Fruit fly (Drosophila melanogaster): Measurements from ENCODE around the gene COX7B.

The COX7B gene

dm6 chr3L:17427013-17427412, 1.7 kb downstream of the COX7B start, which contains the start of gene Polr3G:
TSS of gene Polr3G (minus strand) at chr3L:17427130.
- peak; percentile 44 for TF ChIP-seq Eip75B (GFP tag; optimal IDR thresholded peaks at IDR 0.05)
- peak; percentile 49 for TF ChIP-seq fkh (GFP tag; optimal IDR thresholded peaks at IDR 0.05)
- TF ChIP-seq fd85E (GFP tag; optimal IDR thresholded peaks at IDR 0.05), result no peak
- TF ChIP-seq CG6163 (GFP tag; IDR thresholded peaks at IDR 0.05), result no peak
- peak; percentile 16 for TF ChIP-seq Hr39 (GFP tag; optimal IDR thresholded peaks at IDR 0.05)
- peak; percentile 34 for TF ChIP-seq svp (GFP tag)
- peak; percentile 44 for TF ChIP-seq pdm3 (GFP tag; optimal IDR thresholded peaks at IDR 0.05)
- TF ChIP-seq Ets96B (tag; optimal IDR thresholded peaks at IDR 0.05), result no peak
- TF ChIP-seq CG31627 (GFP tag; optimal IDR thresholded peaks at IDR 0.05), result peak; percentile 17
- TF ChIP-seq Hr4 (GFP tag; optimal IDR thresholded peaks at IDR 0.05), result peak; percentile 37
- TF ChIP-seq CG34406 (GFP tag; optimal IDR thresholded peaks at IDR 0.05), result no peak
- peak; percentile 23 for TF ChIP-seq Sox14 (GFP tag; optimal IDR thresholded peaks at IDR 0.05)
- TF ChIP-seq Met (GFP tag; optimal IDR thresholded peaks at IDR 0.05), result peak; percentile 35
- TF ChIP-seq esn (GFP tag; optimal IDR thresholded peaks at IDR 0.05), result peak; percentile 34
- TF ChIP-seq Eip78C (GFP tag), result peak; percentile 84
- peak; percentile 18 for TF ChIP-seq topi (GFP tag; optimal IDR thresholded peaks at IDR 0.05)
- TF ChIP-seq Sox102F (GFP tag; optimal IDR thresholded peaks at IDR 0.05), result peak; percentile 25
- TF ChIP-seq CG9139 (GFP tag; optimal IDR thresholded peaks at IDR 0.05), result no peak
- TF ChIP-seq vri (GFP tag; optimal IDR thresholded peaks at IDR 0.05), result peak; percentile 3
- peak; percentile 27 for TF ChIP-seq Ets21C (GFP tag; optimal IDR thresholded peaks at IDR 0.05)
- peak; percentile 40 for TF ChIP-seq Smox (GFP tag; optimal IDR thresholded peaks at IDR 0.05)
- TF ChIP-seq lz (GFP tag; optimal IDR thresholded peaks at IDR 0.05), result peak; percentile 33

- TF ChIP-seq eg (GFP tag; IDR thresholded peaks at IDR 0.05) (peak; percentile 97), lz (GFP tag; optimal IDR thresholded peaks at IDR 0.05) (peak; percentile 82), OdsH (GFP tag; optimal IDR thresholded peaks at IDR 0.05) (peak; percentile 91), cyc (GFP tag; optimal IDR thresholded peaks at IDR 0.05) (peak; percentile 90), CG8119 (GFP tag; IDR thresholded peaks at IDR 0.05) (peak; percentile 84), Eip75B (GFP tag; optimal IDR thresholded peaks at IDR 0.05) (peak; percentile 70), topi (GFP tag; optimal IDR thresholded peaks at IDR 0.05) (peak; percentile 90), Eip93F (GFP tag; optimal IDR thresholded peaks at IDR 0.05) (peak; percentile 84), Gug (GFP tag; IDR thresholded peaks at IDR 0.05) (peak; percentile 94), Sox102F (GFP tag; optimal IDR thresholded peaks at IDR 0.05) (peak; percentile 76), Ets96B (tag; optimal IDR thresholded peaks at IDR 0.05) (peak; percentile 89), fd85E (GFP tag; optimal IDR thresholded peaks at IDR 0.05) (peak; percentile 18), CG31627 (GFP tag; optimal IDR thresholded peaks at IDR 0.05) (peak; percentile 92), CG34406 (GFP tag; optimal IDR thresholded peaks at IDR 0.05) (peak; percentile 81), CG3919 (GFP tag; optimal IDR thresholded peaks at IDR 0.05) (peak; percentile 87), fkh (GFP tag; optimal IDR thresholded peaks at IDR 0.05) (peak; percentile 98), CG9139 (GFP tag; optimal IDR thresholded peaks at IDR 0.05) (no peak), Hr4 (GFP tag; optimal IDR thresholded peaks at IDR 0.05) (peak; percentile 90), Hr39 (GFP tag; optimal IDR thresholded peaks at IDR 0.05) (peak; percentile 92), Eip78C (GFP tag) (peak; percentile 90), spab (GFP tag; optimal IDR thresholded peaks at IDR 0.05) (peak; percentile 52), CG6854 (GFP tag; optimal IDR thresholded peaks at IDR 0.05) (no peak), ss (GFP tag; optimal IDR thresholded peaks at IDR 0.05) (peak in 1 of 2 experiments; percentile 41), CG11762 (GFP tag; optimal IDR thresholded peaks at IDR 0.05; ENCODE audit: insufficient read depth) (peak; percentile 56), CG8319 (GFP tag; optimal IDR thresholded peaks at IDR 0.05) (peak; percentile 74), pdm3 (GFP tag; optimal IDR thresholded peaks at IDR 0.05) (peak; percentile 90), CG3032 (tag; optimal IDR thresholded peaks at IDR 0.05) (peak; percentile 92), esn (GFP tag; optimal IDR thresholded peaks at IDR 0.05) (peak; percentile 83), CG7368 (GFP tag; optimal IDR thresholded peaks at IDR 0.05) (peak; percentile 72), CG10631 (GFP tag; optimal IDR thresholded peaks at IDR 0.05) (peak; percentile 79), CG16779 (tag; optimal IDR thresholded peaks at IDR 0.05) (no peak), CG6792 (GFP tag; optimal IDR thresholded peaks at IDR 0.05) (peak; percentile 64), CG8632 (GFP tag; optimal IDR thresholded peaks at IDR 0.05) (peak; percentile 79), CG10669 (GFP tag; optimal IDR thresholded peaks at IDR 0.05) (peak; percentile 82), Sox15 (GFP tag; optimal IDR thresholded peaks at IDR 0.05) (peak; percentile 92), Smox (GFP tag; optimal IDR thresholded peaks at IDR 0.05) (peak; percentile 85), CG32006 (GFP tag; optimal IDR thresholded peaks at IDR 0.05) (peak; percentile 87), CG15336 (GFP tag; IDR thresholded peaks at IDR 0.05) (peak; percentile 86), CG6163 (GFP tag; IDR thresholded peaks at IDR 0.05) (peak; percentile 95), CG4318 (GFP tag; optimal IDR thresholded peaks at IDR 0.05) (peak; percentile 81), vri (GFP tag; optimal IDR thresholded peaks at IDR 0.05) (peak; percentile 67), Ets21C (GFP tag; optimal IDR thresholded peaks at IDR 0.05) (peak; percentile 77), CG6276 (GFP tag; optimal IDR thresholded peaks at IDR 0.05) (peak; percentile 49), net (GFP tag; optimal IDR thresholded peaks at IDR 0.05) (peak; percentile 70), svp (GFP tag) (peak; percentile 95)
Observed at dm6 chr3L:17428779-17429178, 3.5 kb downstream of the COX7B start, which contains the start of gene Gorab. TSS of gene Gorab (minus strand) at chr3L:17428836.

Data from whole organism, prepupa.